Worm (Caenorhabditis elegans): Measurements from ENCODE around the gene ugt-40.

DNA sequence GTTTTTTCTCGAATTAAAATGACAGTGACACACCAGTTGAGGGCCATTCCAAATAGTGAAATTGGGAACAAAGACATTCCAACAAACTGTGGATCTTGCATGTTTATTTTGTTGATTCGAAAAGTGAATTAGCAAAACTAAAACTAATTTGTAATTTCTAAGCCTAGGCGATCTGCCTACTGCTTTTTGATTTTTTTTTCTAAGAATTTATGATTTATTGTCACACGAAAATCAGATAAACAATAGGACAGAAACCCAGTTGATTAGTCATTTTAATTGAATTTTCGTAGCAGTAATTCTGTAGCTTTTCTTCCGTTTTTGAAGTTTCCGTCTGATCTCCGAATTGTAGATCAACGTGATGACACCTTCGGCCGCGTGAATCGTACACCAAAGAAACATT, 23.0 kb downstream of the ugt-40 start, which contains the start of gene srx-33:
- TF ChIP-seq alr-1 (tag; optimal IDR thresholded peaks at IDR 0.05; ENCODE audit: borderline replicate concordance) (no peak), lin-39 (tag; optimal IDR thresholded peaks at IDR 0.05) (no peak)

Measured in whole organism, L1 larva.